Fruit fly (Drosophila melanogaster) whole organism, embryonic: ENCODE measurements around the gene Tsf2.
A peak's percentile ranks its signal among the peaks of the same experiment; 100 is the strongest.

ENCODE experiments used
- BtbVII ChIP-seq: fragments of 200-800 bp; sonication (Bioruptor generic); optimal IDR thresholded peaks from 3 replicates; lab custom pipeline; 2017; ENCODE audit warnings: missing biosample characterization, mild to moderate bottlenecking, missing genetic modification characterization
- C15 ChIP-seq: fragments of 200-800 bp; sonication (Bioruptor generic); IDR thresholded peaks from 3 replicates; pipeline ENCODE4 v1.3.6; 2022; ENCODE audit warnings: missing biosample characterization, missing genetic modification characterization
- CG10959 ChIP-seq: fragments of 200-800 bp; sonication (Bioruptor generic); IDR thresholded peaks from 2 replicates; pipeline ENCODE4 v1.3.6; 2022; ENCODE audit warnings: missing biosample characterization, missing genetic modification characterization
- CG11247 ChIP-seq: fragments of 200-800 bp; sonication (Bioruptor generic); IDR thresholded peaks from 2 replicates; pipeline ENCODE4 v1.3.6; 2022; ENCODE audit warnings: missing biosample characterization, missing genetic modification characterization
- CG12071 ChIP-seq: fragments of 200-800 bp; sonication (Bioruptor generic); optimal IDR thresholded peaks from 3 replicates; lab custom pipeline; 2018; ENCODE audit warnings: missing biosample characterization, mild to moderate bottlenecking, missing genetic modification characterization
- CG15073 ChIP-seq: fragments of 200-800 bp; sonication (Bioruptor generic); optimal IDR thresholded peaks from 2 replicates; lab custom pipeline; 2016; ENCODE audit warnings: missing biosample characterization, missing genetic modification characterization
- CG15269 ChIP-seq: fragments of 200-800 bp; sonication (Bioruptor generic); optimal IDR thresholded peaks from 2 replicates; lab custom pipeline; 2018; ENCODE audit warnings: missing biosample characterization, mild to moderate bottlenecking, missing genetic modification characterization, moderate library complexity
- CG15601 ChIP-seq: fragments of 200-800 bp; sonication (Bioruptor generic); optimal IDR thresholded peaks from 3 replicates; lab custom pipeline; 2019; ENCODE audit warnings: missing biosample characterization, mild to moderate bottlenecking, missing genetic modification characterization, moderate library complexity
- CG16815 ChIP-seq: fragments of 200-800 bp; sonication (Bioruptor generic); optimal IDR thresholded peaks from 3 replicates; lab custom pipeline; 2017; ENCODE audit warnings: missing biosample characterization, mild to moderate bottlenecking, missing genetic modification characterization
- CG17361 ChIP-seq: fragments of 200-800 bp; sonication (Bioruptor generic); IDR thresholded peaks from 3 replicates; pipeline ENCODE4 v1.3.6; 2022; ENCODE audit warnings: missing biosample characterization, missing genetic modification characterization
- CG18599 ChIP-seq: fragments of 200-800 bp; sonication (Bioruptor generic); optimal IDR thresholded peaks from 3 replicates; lab custom pipeline; 2017; ENCODE audit warnings: missing biosample characterization, missing genetic modification characterization, mild to moderate bottlenecking, moderate library complexity, missing genetic modification reagents
- CG2875 ChIP-seq: fragments of 200-800 bp; sonication (Bioruptor generic); optimal IDR thresholded peaks from 2 replicates; lab custom pipeline; 2017; ENCODE audit warnings: missing biosample characterization, mild to moderate bottlenecking, missing genetic modification characterization, missing genetic modification reagents
- CG30403 ChIP-seq: fragments of 200-800 bp; sonication (Bioruptor generic); optimal IDR thresholded peaks from 3 replicates; lab custom pipeline; 2016; ENCODE audit warnings: missing biosample characterization, missing genetic modification characterization
- CG31388 ChIP-seq: fragments of 200-800 bp; sonication (Bioruptor generic); optimal IDR thresholded peaks from 2 replicates; lab custom pipeline; 2016; ENCODE audit warnings: missing biosample characterization, missing genetic modification characterization
- CG4328 ChIP-seq: fragments of 200-800 bp; sonication (Bioruptor generic); optimal IDR thresholded peaks from 3 replicates; lab custom pipeline; 2017; ENCODE audit warnings: missing biosample characterization, missing genetic modification reagents, missing genetic modification characterization
- CG4424 ChIP-seq: fragments of 200-800 bp; sonication (Bioruptor generic); optimal IDR thresholded peaks from 3 replicates; lab custom pipeline; 2016; ENCODE audit warnings: missing biosample characterization, missing genetic modification characterization
- CG4707 ChIP-seq: fragments of 200-800 bp; sonication (Bioruptor generic); optimal IDR thresholded peaks from 2 replicates; lab custom pipeline; 2018; ENCODE audit warnings: missing biosample characterization, mild to moderate bottlenecking, missing genetic modification characterization, moderate library complexity
- CG4820 ChIP-seq: fragments of 200-800 bp; sonication (Bioruptor generic); optimal IDR thresholded peaks from 3 replicates; lab custom pipeline; 2016; ENCODE audit warnings: missing biosample characterization, missing genetic modification characterization
- CG4854 ChIP-seq: fragments of 200-800 bp; sonication (Bioruptor generic); optimal IDR thresholded peaks from 2 replicates; lab custom pipeline; 2016; ENCODE audit warnings: missing biosample characterization, missing genetic modification characterization, inconsistent platforms
- CG5953 ChIP-seq: fragments of 200-800 bp; sonication (Bioruptor generic); IDR thresholded peaks from 2 replicates; pipeline ENCODE4 v1.3.6; 2022; ENCODE audit warnings: missing biosample characterization, missing genetic modification characterization
- CG6175 ChIP-seq: fragments of 200-800 bp; sonication (Bioruptor generic); IDR thresholded peaks from 3 replicates; pipeline ENCODE4 v1.3.6; 2022; ENCODE audit warnings: missing biosample characterization, missing genetic modification characterization
- CG7357 ChIP-seq: fragments of 200-800 bp; sonication (Bioruptor generic); IDR thresholded peaks from 3 replicates; pipeline ENCODE4 v1.3.6; 2022; ENCODE audit warnings: missing biosample characterization, missing genetic modification characterization
- CG9817 ChIP-seq: fragments of 200-800 bp; sonication (Bioruptor generic); optimal IDR thresholded peaks from 2 replicates; lab custom pipeline; 2018; ENCODE audit warnings: missing biosample characterization, mild to moderate bottlenecking, missing genetic modification characterization, moderate library complexity
- Dek ChIP-seq: fragments of 200-800 bp; sonication (Bioruptor generic); optimal IDR thresholded peaks from 3 replicates; lab custom pipeline; 2019; ENCODE audit warnings: missing biosample characterization, mild to moderate bottlenecking, missing genetic modification characterization, moderate library complexity
- Dip2 ChIP-seq: fragments of 200-800 bp; sonication (Bioruptor generic); IDR thresholded peaks from 2 replicates; pipeline ENCODE4 v1.3.6; 2022; ENCODE audit warnings: missing biosample characterization, missing genetic modification characterization
- H15 ChIP-seq: fragments of 200-800 bp; sonication (Bioruptor generic); IDR thresholded peaks from 3 replicates; pipeline ENCODE4 v1.3.6; 2022; ENCODE audit warnings: missing biosample characterization, missing genetic modification characterization
- HLH54F ChIP-seq: fragments of 200-800 bp; sonication (Bioruptor generic); optimal IDR thresholded peaks from 3 replicates; lab custom pipeline; 2016; ENCODE audit warnings: missing biosample characterization, missing genetic modification characterization
- HLHmδ ChIP-seq: fragments of 200-800 bp; sonication (Bioruptor generic); optimal IDR thresholded peaks from 2 replicates; lab custom pipeline; 2018; ENCODE audit warnings: missing biosample characterization, mild to moderate bottlenecking, missing genetic modification characterization, moderate library complexity
- Hey ChIP-seq: fragments of 200-800 bp; sonication (Bioruptor generic); optimal IDR thresholded peaks from 3 replicates; lab custom pipeline; 2018; ENCODE audit warnings: missing biosample characterization, mild to moderate bottlenecking, missing genetic modification characterization
- Kr ChIP-seq: fragments of 200-800 bp; sonication (Bioruptor generic); optimal IDR thresholded peaks from 2 replicates; lab custom pipeline; 2017; ENCODE audit warnings: missing biosample characterization, mild to moderate bottlenecking, missing genetic modification characterization
- NfI ChIP-seq: fragments of 200-800 bp; sonication (Bioruptor generic); optimal IDR thresholded peaks from 3 replicates; lab custom pipeline; 2018; ENCODE audit warnings: missing biosample characterization, mild to moderate bottlenecking, missing genetic modification characterization, moderate library complexity
- Oli ChIP-seq: fragments of 200-800 bp; sonication (Bioruptor generic); optimal IDR thresholded peaks from 2 replicates; lab custom pipeline; 2018; ENCODE audit warnings: missing biosample characterization, mild to moderate bottlenecking, missing genetic modification characterization, moderate library complexity
- Sin3A ChIP-seq: fragments of >200 bp; optimal IDR thresholded peaks from 2 replicates; lab custom pipeline; 2018
- ap ChIP-seq: fragments of 200-800 bp; sonication (Bioruptor generic); IDR thresholded peaks from 2 replicates; pipeline ENCODE4 v1.3.6; 2022; ENCODE audit warnings: missing biosample characterization, missing genetic modification characterization
- eyg ChIP-seq: fragments of 200-800 bp; sonication (Bioruptor generic); optimal IDR thresholded peaks from 3 replicates; lab custom pipeline; 2016; ENCODE audit warnings: missing biosample characterization, missing genetic modification characterization
- ftz-f1 ChIP-seq: fragments of 200-800 bp; sonication (Bioruptor generic); optimal IDR thresholded peaks from 2 replicates; lab custom pipeline; 2016; ENCODE audit warnings: missing biosample characterization, missing genetic modification characterization
- kay ChIP-seq: fragments of 200-800 bp; sonication (Bioruptor generic); optimal IDR thresholded peaks from 2 replicates; lab custom pipeline; 2016; ENCODE audit warnings: missing biosample characterization, missing genetic modification characterization
- kni ChIP-seq: fragments of 200-800 bp; sonication (Bioruptor generic); optimal IDR thresholded peaks from 3 replicates; lab custom pipeline; 2017; ENCODE audit warnings: mild to moderate bottlenecking, missing biosample characterization, missing genetic modification reagents, missing genetic modification characterization
- knrl ChIP-seq: fragments of 200-800 bp; sonication (Bioruptor generic); IDR thresholded peaks from 3 replicates; pipeline ENCODE4 v1.3.6; 2022; ENCODE audit warnings: missing biosample characterization, missing genetic modification characterization; ENCODE audit not compliant: partially characterized antibody
- lov ChIP-seq, 2 experiments: fragments of 200-800 bp in 1 of 2; fragments of >200 bp in 1 of 2; sonication (Bioruptor generic) in 1 of 2; IDR thresholded peaks in 1 of 2; optimal IDR thresholded peaks in 1 of 2; 2 replicates in 1 of 2; 3 replicates in 1 of 2; pipeline versions ENCODE4 v1.3.6 to Lab custom; 2017 to 2022; ENCODE audit warnings: missing biosample characterization in 1 of 2, missing genetic modification characterization in 1 of 2
- maf-S ChIP-seq: fragments of 200-800 bp; sonication (Bioruptor generic); optimal IDR thresholded peaks from 2 replicates; lab custom pipeline; 2016; ENCODE audit warnings: missing biosample characterization, missing genetic modification characterization
- onecut ChIP-seq: fragments of 200-800 bp; sonication (Bioruptor generic); IDR thresholded peaks from 2 replicates; pipeline ENCODE4 v1.3.6; 2022; ENCODE audit warnings: missing biosample characterization, missing genetic modification characterization
- pho ChIP-seq: fragments of 200-800 bp; sonication (Bioruptor generic); optimal IDR thresholded peaks from 2 replicates; lab custom pipeline; 2016; ENCODE audit warnings: missing biosample characterization, missing genetic modification characterization
- psq ChIP-seq: fragments of 200-800 bp; sonication (Bioruptor generic); optimal IDR thresholded peaks from 2 replicates; lab custom pipeline; 2017; ENCODE audit warnings: missing biosample characterization, missing genetic modification characterization
- ranshi ChIP-seq: fragments of 200-800 bp; sonication (Bioruptor generic); IDR thresholded peaks from 2 replicates; pipeline ENCODE4 v1.3.6; 2022; ENCODE audit warnings: missing biosample characterization, missing genetic modification characterization
- sens-2 ChIP-seq: fragments of 200-800 bp; sonication (Bioruptor generic); IDR thresholded peaks from 2 replicates; pipeline ENCODE4 v1.3.6; 2022; ENCODE audit warnings: missing biosample characterization, missing genetic modification characterization
- slbo ChIP-seq: fragments of 200-800 bp; sonication (Bioruptor generic); IDR thresholded peaks from 2 replicates; pipeline ENCODE4 v1.3.6; 2022; ENCODE audit warnings: missing biosample characterization, missing genetic modification characterization
- so ChIP-seq: fragments of 200-800 bp; sonication (Bioruptor generic); IDR thresholded peaks from 3 replicates; pipeline ENCODE4 v1.3.6; 2022; ENCODE audit warnings: missing biosample characterization, missing genetic modification characterization
- tio ChIP-seq: fragments of 200-800 bp; sonication (Bioruptor generic); optimal IDR thresholded peaks from 2 replicates; lab custom pipeline; 2017; ENCODE audit warnings: missing biosample characterization, missing genetic modification characterization, inconsistent platforms
- unpg ChIP-seq: fragments of 200-800 bp; sonication (Bioruptor generic); optimal IDR thresholded peaks from 3 replicates; lab custom pipeline; 2018; ENCODE audit warnings: missing biosample characterization, mild to moderate bottlenecking, missing genetic modification characterization, moderate library complexity

The Tsf2 gene

DNA sequence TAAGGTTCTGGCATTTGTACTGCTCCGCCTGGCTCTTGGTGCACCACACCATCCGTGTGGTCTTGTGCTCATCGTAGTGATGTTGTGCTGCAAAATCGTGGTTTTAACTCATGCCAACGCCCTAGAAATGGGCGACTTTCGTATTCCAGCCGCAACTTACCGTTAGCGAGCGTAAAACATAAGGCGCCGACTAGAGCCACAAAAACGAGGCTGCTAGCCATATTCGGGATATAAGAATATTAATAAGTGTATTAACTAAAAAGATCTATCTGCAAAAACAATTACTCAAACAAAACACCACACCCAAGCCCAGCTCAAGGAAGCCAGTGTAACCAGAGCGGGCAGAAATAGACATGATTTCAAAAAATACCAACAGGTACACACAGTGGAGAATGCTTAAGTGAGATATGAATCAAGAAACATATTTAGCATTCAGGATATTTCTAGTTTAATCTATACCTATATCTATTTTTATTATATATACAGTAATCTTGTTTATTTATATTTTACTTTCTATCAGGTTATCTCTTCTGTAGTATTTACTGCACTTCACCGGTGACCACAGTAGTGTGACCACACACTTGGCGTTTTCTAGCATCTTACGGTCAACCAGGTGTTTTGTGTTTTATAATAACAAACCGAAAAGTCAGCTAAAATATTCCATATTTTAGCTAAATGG lies at the start of gene Tsf2, which contains the start of gene CG34242 (continued):
- no peak for TF ChIP-seq CG4707 (GFP tag; lab: Kevin White, UChicago)
- no peak for TF ChIP-seq NfI (GFP tag; lab: Kevin White, UChicago)
- TF ChIP-seq kay (GFP tag; lab: Kevin White, UChicago): peak; percentile 70
- no peak for TF ChIP-seq CG15269
- no peak for TF ChIP-seq CG12071
- no peak for TF ChIP-seq pho (GFP tag; lab: Kevin White, UChicago)
- peak; percentile 94 for TF ChIP-seq CG17361 (GFP tag; lab: Robert Waterston, UW)
- no peak for TF ChIP-seq CG18599 (GFP tag; lab: Kevin White, UChicago)
- peak; percentile 64 for TF ChIP-seq unpg (GFP tag; lab: Kevin White, UChicago)
- TF ChIP-seq CG9817 (tag; lab: Kevin White, UChicago): peak; percentile 58
- TF ChIP-seq ap: peak; percentile 94
- TF ChIP-seq CG30403 (GFP tag; lab: Kevin White, UChicago): peak; percentile 53
- TF ChIP-seq sens-2 (GFP tag; lab: Robert Waterston, UW): peak; percentile 78; the same call in 1 of the 2 replicates
- TF ChIP-seq Sin3A (lab: Kevin White, UChicago): peak; percentile 1
- TF ChIP-seq ftz-f1 (GFP tag; lab: Kevin White, UChicago): no peak
- peak; percentile 73 for TF ChIP-seq Dek (tag; lab: Kevin White, UChicago)
- TF ChIP-seq ranshi (GFP tag; lab: Robert Waterston, UW): peak; percentile 95
- peak; percentile 68 for TF ChIP-seq BtbVII
- no peak for TF ChIP-seq lov (optimal IDR thresholded peaks at IDR 0.05; lab: Kevin White, UChicago)
- TF ChIP-seq lov (GFP tag; IDR thresholded peaks at IDR 0.05; lab: Robert Waterston, UW): peak; percentile 74; the same call in 1 of the 3 replicates
- TF ChIP-seq H15 (GFP tag; lab: Robert Waterston, UW): peak; percentile 81; the same call in 2 of the 3 replicates
- TF ChIP-seq C15: peak; percentile 79
- no peak for TF ChIP-seq Kr
- peak; percentile 69 for TF ChIP-seq CG4424
- no peak for TF ChIP-seq CG4328 (GFP tag; lab: Kevin White, UChicago)
- no peak for TF ChIP-seq HLHmδ (GFP tag; lab: Kevin White, UChicago)
- TF ChIP-seq CG10959: peak; percentile 68
- peak; percentile 23 for TF ChIP-seq Oli (tag; lab: Kevin White, UChicago)
- TF ChIP-seq CG16815 (GFP tag; lab: Kevin White, UChicago): no peak
- peak; percentile 50; the same call in 1 of the 2 replicates for TF ChIP-seq onecut
- TF ChIP-seq CG31388 (GFP tag; lab: Kevin White, UChicago): peak; percentile 81
- TF ChIP-seq CG4854 (GFP tag; lab: Kevin White, UChicago): peak; percentile 18
- TF ChIP-seq psq (GFP tag; lab: Kevin White, UChicago): no peak
- peak; percentile 90 for TF ChIP-seq CG5953
- peak; percentile 84; the same call in 2 of the 3 replicates for TF ChIP-seq CG6175 (GFP tag; lab: Robert Waterston, UW)
- no peak for TF ChIP-seq tio (GFP tag; lab: Kevin White, UChicago)
- peak; percentile 86 for TF ChIP-seq CG4820 (GFP tag; lab: Kevin White, UChicago)
- TF ChIP-seq eyg (GFP tag; lab: Kevin White, UChicago): no peak
- TF ChIP-seq CG7357: peak; percentile 91
- TF ChIP-seq Hey (tag; lab: Kevin White, UChicago): no peak
- no peak for TF ChIP-seq CG2875 (GFP tag; lab: Kevin White, UChicago)
- no peak for TF ChIP-seq knrl (GFP tag; lab: Robert Waterston, UW)
- no peak for TF ChIP-seq kni
- peak; percentile 22 for TF ChIP-seq CG15601
- peak; percentile 69 for TF ChIP-seq slbo (GFP tag; lab: Robert Waterston, UW)
- TF ChIP-seq maf-S (GFP tag; lab: Kevin White, UChicago): no peak
- TF ChIP-seq so: peak; percentile 48; the same call in 1 of the 3 replicates
- no peak for TF ChIP-seq CG15073 (GFP tag; lab: Kevin White, UChicago)
- TF ChIP-seq Dip2 (GFP tag; lab: Robert Waterston, UW): no peak
- TF ChIP-seq CG11247 (GFP tag; lab: Robert Waterston, UW): peak; percentile 93
- TF ChIP-seq HLH54F: no peak
